Fruit fly (Drosophila melanogaster) whole organism, embryonic: ENCODE results near the gene CG33217.

Experiments
- Abd-B ChIP-seq: fragments of 200-800 bp; sonication (Bioruptor generic); optimal IDR thresholded peaks from 2 replicates; lab custom pipeline; 2018; ENCODE audit warnings: missing biosample characterization, mild to moderate bottlenecking, missing genetic modification characterization, moderate library complexity
- Atf6 ChIP-seq: fragments of 200-800 bp; sonication (Bioruptor generic); IDR thresholded peaks from 2 replicates; pipeline ENCODE4 v1.3.6; 2022; ENCODE audit warnings: missing biosample characterization, missing genetic modification characterization
- CG1024 ChIP-seq: fragments of 200-800 bp; sonication (Bioruptor generic); IDR thresholded peaks from 2 replicates; pipeline ENCODE4 v1.3.6; 2022; ENCODE audit warnings: missing biosample characterization, missing genetic modification characterization
- CG10267 ChIP-seq: fragments of 200-800 bp; sonication (Bioruptor generic); optimal IDR thresholded peaks from 2 replicates; lab custom pipeline; 2018; ENCODE audit warnings: missing biosample characterization, mild to moderate bottlenecking, missing genetic modification characterization, moderate library complexity
- CG10366 ChIP-seq: fragments of 200-800 bp; sonication (Bioruptor generic); IDR thresholded peaks from 2 replicates; pipeline ENCODE4 v1.3.6; 2022; ENCODE audit warnings: missing biosample characterization, missing genetic modification characterization
- CG10979 ChIP-seq: fragments of 200-800 bp; sonication (Bioruptor generic); optimal IDR thresholded peaks from 2 replicates; lab custom pipeline; 2018; ENCODE audit warnings: missing biosample characterization, mild to moderate bottlenecking, missing genetic modification characterization, moderate library complexity
- CG11247 ChIP-seq: fragments of 200-800 bp; sonication (Bioruptor generic); IDR thresholded peaks from 2 replicates; pipeline ENCODE4 v1.3.6; 2022; ENCODE audit warnings: missing biosample characterization, missing genetic modification characterization
- CG12219 ChIP-seq: fragments of 200-800 bp; sonication (Bioruptor generic); optimal IDR thresholded peaks from 3 replicates; lab custom pipeline; 2018; ENCODE audit warnings: missing biosample characterization, mild to moderate bottlenecking, missing genetic modification characterization
- CG17328 ChIP-seq: fragments of 200-800 bp; sonication (Bioruptor generic); IDR thresholded peaks from 2 replicates; pipeline ENCODE4 v1.3.6; 2022; ENCODE audit warnings: missing biosample characterization, missing genetic modification characterization
- CG17568 ChIP-seq: fragments of 200-800 bp; sonication (Bioruptor generic); optimal IDR thresholded peaks from 2 replicates; lab custom pipeline; 2018; ENCODE audit warnings: missing biosample characterization, mild to moderate bottlenecking, missing genetic modification characterization, moderate library complexity
- CG17802 ChIP-seq: fragments of 200-800 bp; sonication (Bioruptor generic); optimal IDR thresholded peaks from 2 replicates; lab custom pipeline; 2018; ENCODE audit warnings: missing biosample characterization, mild to moderate bottlenecking, missing genetic modification characterization, moderate library complexity
- CG2120 ChIP-seq: fragments of 200-800 bp; sonication (Bioruptor generic); optimal IDR thresholded peaks from 3 replicates; lab custom pipeline; 2016; ENCODE audit warnings: missing biosample characterization, missing genetic modification characterization
- CG2875 ChIP-seq: fragments of 200-800 bp; sonication (Bioruptor generic); optimal IDR thresholded peaks from 2 replicates; lab custom pipeline; 2017; ENCODE audit warnings: missing biosample characterization, mild to moderate bottlenecking, missing genetic modification characterization, missing genetic modification reagents
- CG34224 ChIP-seq: fragments of 200-800 bp; sonication (Bioruptor generic); IDR thresholded peaks from 3 replicates; pipeline ENCODE4 v1.3.6; 2022; ENCODE audit warnings: missing biosample characterization, missing genetic modification characterization; ENCODE audit not compliant: partially characterized antibody
- CG34422 ChIP-seq: fragments of 200-800 bp; sonication (Bioruptor generic); IDR thresholded peaks from 3 replicates; pipeline ENCODE4 v1.3.6; 2022; ENCODE audit warnings: missing biosample characterization, missing genetic modification characterization
- CG3726 ChIP-seq: fragments of 200-800 bp; sonication (Bioruptor generic); IDR thresholded peaks from 3 replicates; pipeline ENCODE4, ENCODE4 v1.3.6; 2022; ENCODE audit warnings: missing biosample characterization, missing genetic modification characterization
- CG3847 ChIP-seq: fragments of 200-800 bp; sonication (Bioruptor generic); IDR thresholded peaks from 2 replicates; pipeline ENCODE4 v1.3.6; 2022; ENCODE audit warnings: missing biosample characterization, missing genetic modification characterization
- CG6654 ChIP-seq: fragments of 200-800 bp; sonication (Bioruptor generic); optimal IDR thresholded peaks from 2 replicates; lab custom pipeline; 2017; ENCODE audit warnings: missing biosample characterization, mild to moderate bottlenecking, missing genetic modification characterization
- CG7271 ChIP-seq: fragments of 200-800 bp; sonication (Bioruptor generic); optimal IDR thresholded peaks from 2 replicates; lab custom pipeline; 2018; ENCODE audit warnings: missing biosample characterization, mild to moderate bottlenecking, missing genetic modification characterization, moderate library complexity
- CG7357 ChIP-seq: fragments of 200-800 bp; sonication (Bioruptor generic); IDR thresholded peaks from 3 replicates; pipeline ENCODE4 v1.3.6; 2022; ENCODE audit warnings: missing biosample characterization, missing genetic modification characterization
- CG7556 ChIP-seq: fragments of 200-800 bp; sonication (Bioruptor generic); optimal IDR thresholded peaks from 2 replicates; lab custom pipeline; 2017; ENCODE audit warnings: missing biosample characterization, mild to moderate bottlenecking, missing genetic modification characterization
- CoRest ChIP-seq: fragments of 200-800 bp; sonication (Bioruptor generic); optimal IDR thresholded peaks from 3 replicates; lab custom pipeline; 2018; ENCODE audit warnings: missing biosample characterization, mild to moderate bottlenecking, missing genetic modification characterization, moderate library complexity
- Dbx ChIP-seq: fragments of 200-800 bp; sonication (Bioruptor generic); IDR thresholded peaks from 3 replicates; pipeline ENCODE4 v1.3.6; 2022; ENCODE audit warnings: missing biosample characterization, missing genetic modification characterization
- Dip3 ChIP-seq: fragments of 200-800 bp; sonication (Bioruptor generic); optimal IDR thresholded peaks from 3 replicates; lab custom pipeline; 2016; ENCODE audit warnings: missing biosample characterization, missing genetic modification characterization
- Doc3 ChIP-seq: fragments of 200-800 bp; sonication (Bioruptor generic); IDR thresholded peaks from 3 replicates; pipeline ENCODE4 v1.3.6; 2022; ENCODE audit warnings: missing biosample characterization, missing genetic modification characterization; ENCODE audit not compliant: partially characterized antibody
- E2f1 ChIP-seq: fragments of 200-800 bp; sonication (Bioruptor generic); IDR thresholded peaks from 2 replicates; pipeline ENCODE4 v1.3.6; 2022; ENCODE audit warnings: missing biosample characterization, missing genetic modification characterization
- Ets65A ChIP-seq: fragments of 200-800 bp; sonication (Bioruptor generic); peaks from one replicate; lab custom pipeline; 2016; ENCODE audit warnings: missing biosample characterization, missing genetic modification characterization
- HHEX ChIP-seq: fragments of 200-800 bp; sonication (Bioruptor generic); optimal IDR thresholded peaks from 3 replicates; lab custom pipeline; 2017; ENCODE audit warnings: missing biosample characterization, mild to moderate bottlenecking, missing genetic modification characterization, missing genetic modification reagents
- Mad ChIP-seq: fragments of 200-800 bp; sonication (Bioruptor generic); optimal IDR thresholded peaks from 2 replicates; lab custom pipeline; 2016; ENCODE audit warnings: missing biosample characterization, missing genetic modification characterization
- Med ChIP-seq: fragments of 200-800 bp; sonication (Bioruptor generic); peaks from one replicate; lab custom pipeline; 2016; ENCODE audit warnings: missing biosample characterization, missing genetic modification characterization, mild to moderate bottlenecking, inconsistent platforms, moderate library complexity
- PHDP ChIP-seq: fragments of 200-800 bp; sonication (Bioruptor generic); optimal IDR thresholded peaks from 3 replicates; lab custom pipeline; 2018; ENCODE audit warnings: missing biosample characterization, mild to moderate bottlenecking, missing genetic modification characterization, moderate library complexity
- Ravus ChIP-seq: fragments of 200-800 bp; sonication (Bioruptor generic); IDR thresholded peaks from 2 replicates; pipeline ENCODE4 v1.3.6; 2022; ENCODE audit warnings: missing biosample characterization, missing genetic modification characterization
- Side ChIP-seq: fragments of 200-800 bp; sonication (Bioruptor generic); optimal IDR thresholded peaks from 2 replicates; lab custom pipeline; 2016; ENCODE audit warnings: missing biosample characterization, missing genetic modification characterization
- Sox100B ChIP-seq: fragments of 200-800 bp; sonication (Bioruptor generic); optimal IDR thresholded peaks from 3 replicates; lab custom pipeline; 2018; ENCODE audit warnings: missing biosample characterization, mild to moderate bottlenecking, missing genetic modification characterization
- Ssrp ChIP-seq: fragments of 200-800 bp; sonication (Bioruptor generic); optimal IDR thresholded peaks from 2 replicates; lab custom pipeline; 2018; ENCODE audit warnings: missing biosample characterization, mild to moderate bottlenecking, missing genetic modification characterization, moderate library complexity
- YL-1 ChIP-seq: fragments of 200-800 bp; sonication (Bioruptor generic); optimal IDR thresholded peaks from 3 replicates; lab custom pipeline; 2017; ENCODE audit warnings: missing biosample characterization, mild to moderate bottlenecking, missing genetic modification characterization
- az2 ChIP-seq: fragments of 200-800 bp; sonication (Bioruptor generic); optimal IDR thresholded peaks from 3 replicates; lab custom pipeline; 2016; ENCODE audit warnings: missing biosample characterization, missing genetic modification characterization
- dan ChIP-seq: fragments of 200-800 bp; sonication (Bioruptor generic); IDR thresholded peaks from 2 replicates; pipeline ENCODE4 v1.3.6; 2022; ENCODE audit warnings: missing biosample characterization, missing genetic modification characterization
- dpn ChIP-seq, 2 experiments: fragments of 200-800 bp; sonication (Bioruptor generic); optimal IDR thresholded peaks; 3 replicates each; lab custom pipeline; 2016; ENCODE audit warnings: missing biosample characterization in 2 of 2, missing genetic modification characterization in 2 of 2
- fu2 ChIP-seq: fragments of 200-800 bp; sonication (Bioruptor generic); optimal IDR thresholded peaks from 2 replicates; lab custom pipeline; 2016; ENCODE audit warnings: missing biosample characterization, missing genetic modification characterization
- gem ChIP-seq: fragments of 200-800 bp; sonication (Bioruptor generic); optimal IDR thresholded peaks from 2 replicates; lab custom pipeline; 2019; ENCODE audit warnings: missing biosample characterization, mild to moderate bottlenecking, missing genetic modification characterization, moderate library complexity
- luna ChIP-seq: fragments of 200-800 bp; sonication (Bioruptor generic); optimal IDR thresholded peaks from 2 replicates; lab custom pipeline; 2016; ENCODE audit warnings: missing biosample characterization, missing genetic modification characterization
- nmo ChIP-seq: fragments of 200-800 bp; sonication (Bioruptor generic); optimal IDR thresholded peaks from 2 replicates; lab custom pipeline; 2018; ENCODE audit warnings: missing biosample characterization, mild to moderate bottlenecking, missing genetic modification characterization, moderate library complexity
- odd ChIP-seq: fragments of 200-800 bp; sonication (Bioruptor generic); optimal IDR thresholded peaks from 2 replicates; lab custom pipeline; 2017; ENCODE audit warnings: missing biosample characterization, mild to moderate bottlenecking, missing genetic modification characterization
- psq ChIP-seq: fragments of 200-800 bp; sonication (Bioruptor generic); optimal IDR thresholded peaks from 2 replicates; lab custom pipeline; 2017; ENCODE audit warnings: missing biosample characterization, missing genetic modification characterization
- sens ChIP-seq: fragments of 200-800 bp; sonication (Bioruptor generic); peaks from one replicate; lab custom pipeline; 2016; ENCODE audit warnings: missing biosample characterization, missing genetic modification characterization
- slou ChIP-seq: fragments of 200-800 bp; sonication (Bioruptor generic); optimal IDR thresholded peaks from 3 replicates; lab custom pipeline; 2016; ENCODE audit warnings: missing biosample characterization, missing genetic modification characterization
- slp2 ChIP-seq: fragments of 200-800 bp; sonication (Bioruptor generic); optimal IDR thresholded peaks from 2 replicates; lab custom pipeline; 2016; ENCODE audit warnings: missing biosample characterization, missing genetic modification characterization
- stc ChIP-seq: fragments of 200-800 bp; sonication (Bioruptor generic); IDR thresholded peaks from 2 replicates; pipeline ENCODE4 v1.3.6; 2022; ENCODE audit warnings: missing biosample characterization, missing genetic modification characterization
- trem ChIP-seq: fragments of 200-800 bp; optimal IDR thresholded peaks from 3 replicates; lab custom pipeline; 2019; ENCODE audit warnings: missing biosample characterization, mild to moderate bottlenecking, missing genetic modification characterization, moderate library complexity
- wek ChIP-seq: fragments of 200-800 bp; sonication (Bioruptor generic); optimal IDR thresholded peaks from 3 replicates; lab custom pipeline; 2018; ENCODE audit warnings: missing biosample characterization, mild to moderate bottlenecking, missing genetic modification characterization, moderate library complexity

CG33217 gene

DNA sequence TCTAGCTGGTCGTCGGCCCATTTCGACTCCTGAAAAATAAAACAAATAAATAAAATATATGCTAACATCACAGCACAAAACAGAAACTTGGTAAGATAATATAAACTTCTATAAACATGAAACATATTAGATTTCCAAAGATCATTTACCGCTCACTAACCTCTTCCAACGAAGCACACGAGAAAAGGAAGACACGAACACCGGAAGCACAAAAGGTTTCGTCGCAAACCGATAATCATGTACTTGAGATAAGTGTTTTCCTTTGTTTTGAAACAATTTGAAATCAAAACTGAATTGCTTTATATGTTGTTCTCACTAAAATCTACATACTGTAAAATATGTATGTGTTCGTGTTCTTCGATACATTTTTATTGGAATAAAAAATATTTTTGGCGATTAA is 30.5 kb upstream of the CG33217 start, which contains the start of gene RpL10 (continued):
- TF ChIP-seq slou (GFP tag; lab: Kevin White, UChicago) (peak; percentile 26), CG1024 (GFP tag; lab: Robert Waterston, UW) (peak; percentile 99), odd (GFP tag; lab: Kevin White, UChicago) (peak; percentile 14), Side (peak; percentile 7), CG6654 (GFP tag; lab: Kevin White, UChicago) (no peak), fu2 (GFP tag; lab: Kevin White, UChicago) (peak; percentile 15), HHEX (GFP tag; lab: Kevin White, UChicago) (peak; percentile 29), CG12219 (no peak), nmo (GFP tag; lab: Kevin White, UChicago) (peak; percentile 76), CG2875 (GFP tag; lab: Kevin White, UChicago) (peak; percentile 35), E2f1 (GFP tag; lab: Robert Waterston, UW) (no peak), CG7357 (GFP tag; lab: Robert Waterston, UW) (peak; percentile 91), CG17802 (tag; lab: Kevin White, UChicago) (peak; percentile 97), CG10979 (no peak), wek (GFP tag; lab: Kevin White, UChicago) (peak; percentile 32), YL-1 (GFP tag; lab: Kevin White, UChicago) (peak; percentile 82), Ets65A (GFP tag; lab: Kevin White, UChicago) (peak; percentile 95), CG7556 (GFP tag; lab: Kevin White, UChicago) (no peak), CG11247 (GFP tag; lab: Robert Waterston, UW) (no peak), Abd-B (GFP tag; lab: Kevin White, UChicago) (no peak), dpn (GFP tag; optimal IDR thresholded peaks at IDR 0.05; lab: Kevin White, UChicago) (peak in 1 of 2 experiments; percentile 43), CG34224 (GFP tag; lab: Robert Waterston, UW) (no peak), CG17568 (GFP tag; lab: Kevin White, UChicago) (peak; percentile 45), Dip3 (GFP tag; lab: Kevin White, UChicago) (peak; percentile 38), Atf6 (GFP tag; lab: Robert Waterston, UW) (0 out of 2 replicates have a peak, but pooled peaks have one; percentile 54), CG10267 (peak; percentile 32), az2 (GFP tag; lab: Kevin White, UChicago) (peak; percentile 9), sens (GFP tag; lab: Kevin White, UChicago) (peak; percentile 72), CG10366 (0 out of 2 replicates have a peak, but pooled peaks have one; percentile 31), Sox100B (GFP tag; lab: Kevin White, UChicago) (peak; percentile 47), Dbx (GFP tag; lab: Robert Waterston, UW) (no peak), Ssrp (peak; percentile 2), CG3726 (GFP tag; lab: Robert Waterston, UW) (no peak), CG2120 (GFP tag; lab: Kevin White, UChicago) (peak; percentile 22), Ravus (GFP tag; lab: Robert Waterston, UW) (no peak), trem (peak; percentile 32), CoRest (tag; lab: Kevin White, UChicago) (peak; percentile 35), CG3847 (GFP tag; lab: Robert Waterston, UW) (no peak), CG34422 (GFP tag; lab: Robert Waterston, UW) (no peak), dan (GFP tag; lab: Robert Waterston, UW) (no peak), gem (peak; percentile 42), CG17328 (no peak; the same call in 1 of the 2 replicates), CG7271 (tag; lab: Kevin White, UChicago) (peak; percentile 48), stc (GFP tag; lab: Robert Waterston, UW) (no peak), luna (peak; percentile 40), slp2 (GFP tag; lab: Kevin White, UChicago) (peak; percentile 25), Doc3 (GFP tag; lab: Robert Waterston, UW) (no peak), Mad (peak; percentile 15), psq (GFP tag; lab: Kevin White, UChicago) (peak; percentile 25), PHDP (tag; lab: Kevin White, UChicago) (peak; percentile 62), Med (GFP tag; lab: Kevin White, UChicago) (peak; percentile 91)
